Worm (Caenorhabditis elegans) whole organism, L2 larva: ENCODE results near the gene T20B12.5.

Experiments used
- C34F6.9 ChIP-seq: fragments of 150-350 bp; optimal IDR thresholded peaks from 2 replicates; lab custom pipeline; 2014; ENCODE audit warnings: missing biosample characterization, missing genetic modification characterization
- aly-2 ChIP-seq: fragments of 150-350 bp; optimal IDR thresholded peaks from 2 replicates; lab custom pipeline; 2014; ENCODE audit warnings: missing biosample characterization, missing genetic modification characterization
- ama-1 ChIP-seq: fragments of 150-350 bp; optimal IDR thresholded peaks from 2 replicates; lab custom pipeline; 2018; ENCODE audit warnings: inconsistent platforms
- elt-3 ChIP-seq: sonication (generic microtip); optimal IDR thresholded peaks from 2 replicates; lab custom pipeline; 2017; ENCODE audit warnings: missing biosample characterization, missing genetic modification characterization
- gmeb-1 ChIP-seq: fragments of 150-350 bp; optimal IDR thresholded peaks from 2 replicates; lab custom pipeline; 2014; ENCODE audit warnings: missing biosample characterization, missing genetic modification characterization
- lin-39 ChIP-seq: fragments of 150-350 bp; optimal IDR thresholded peaks from 2 replicates; lab custom pipeline; 2014; ENCODE audit warnings: missing biosample characterization, missing genetic modification reagents, missing genetic modification characterization
- mbf-1 ChIP-seq: sonication (generic microtip); optimal IDR thresholded peaks from 2 replicates; lab custom pipeline; 2017; ENCODE audit warnings: missing biosample characterization, missing genetic modification characterization
- nhr-11 ChIP-seq: fragments of 150-350 bp; optimal IDR thresholded peaks from 2 replicates; lab custom pipeline; 2014; ENCODE audit warnings: missing biosample characterization, missing genetic modification characterization
- nhr-237 ChIP-seq: fragments of 150-350 bp; optimal IDR thresholded peaks from 2 replicates; lab custom pipeline; 2014; ENCODE audit warnings: missing biosample characterization, missing genetic modification characterization
- nhr-25 ChIP-seq: fragments of 150-350 bp; sonication (generic microtip); optimal IDR thresholded peaks from 3 replicates; lab custom pipeline; 2014; ENCODE audit warnings: missing biosample characterization, missing genetic modification characterization
- unc-39 ChIP-seq: fragments of 150-350 bp; optimal IDR thresholded peaks from 2 replicates; lab custom pipeline; 2014; ENCODE audit warnings: missing biosample characterization, missing genetic modification characterization
- unc-62 ChIP-seq: fragments of 150-350 bp; optimal IDR thresholded peaks from 2 replicates; lab custom pipeline; 2014; ENCODE audit warnings: missing biosample characterization, missing genetic modification reagents, missing genetic modification characterization
- zag-1 ChIP-seq: fragments of 150-350 bp; optimal IDR thresholded peaks from 2 replicates; lab custom pipeline; 2014; ENCODE audit warnings: missing biosample characterization, missing genetic modification characterization
- ztf-4 ChIP-seq: fragments of 150-350 bp; optimal IDR thresholded peaks from 2 replicates; lab custom pipeline; 2014; ENCODE audit warnings: missing biosample characterization, missing genetic modification characterization

- TF ChIP-seq mbf-1 (tag; lab: Kevin White, UChicago) (no peak), nhr-25 (tag; lab: Kevin White, UChicago) (peak; percentile 92), ztf-4 (tag; lab: Kevin White, UChicago) (peak; percentile 92), ama-1 (peak; percentile 66), nhr-237 (tag; lab: Kevin White, UChicago) (no peak), unc-62 (GFP tag; lab: Kevin White, UChicago) (peak; percentile 52), elt-3 (tag; lab: Kevin White, UChicago) (no peak), aly-2 (tag; lab: Kevin White, UChicago) (no peak), lin-39 (tag; lab: Kevin White, UChicago) (no peak), C34F6.9 (tag; lab: Kevin White, UChicago) (peak; percentile 98), nhr-11 (tag; lab: Kevin White, UChicago) (no peak), gmeb-1 (peak; percentile 79), unc-39 (tag; lab: Kevin White, UChicago) (no peak), zag-1 (tag; lab: Kevin White, UChicago) (peak; percentile 84)
These were observed 31.7 kb downstream of the T20B12.5 start, which contains the start of gene F56C9.10 for ce11 chrIII:7335220-7335619.
